Fruit fly (Drosophila melanogaster): ENCODE measurements around the gene Cow.
A peak's percentile ranks its signal among the peaks of the same experiment; 100 is the strongest.

DNA sequence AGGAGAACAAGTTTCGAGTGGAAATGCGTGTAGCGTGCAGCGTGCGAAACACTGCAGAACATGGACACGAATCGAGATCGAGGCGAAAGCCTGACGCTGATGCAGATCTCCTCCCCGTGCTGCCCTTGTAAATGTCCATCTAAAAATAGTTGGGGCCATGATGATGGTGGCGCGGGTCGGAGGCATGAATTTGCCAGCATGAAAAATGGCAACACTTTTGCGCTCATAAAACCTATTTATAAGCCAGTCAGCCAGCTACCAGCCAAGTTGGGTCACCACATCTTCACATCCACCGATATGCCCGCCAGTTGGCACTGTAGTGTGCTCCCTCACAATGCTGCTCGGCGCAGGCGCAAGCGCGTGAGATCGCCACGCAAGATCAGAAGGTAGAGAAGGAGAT lies 35.9 kb upstream of the Cow start:
- TF ChIP-seq OdsH (GFP tag; optimal IDR thresholded peaks at IDR 0.05) = peak; percentile 54
- TF ChIP-seq CG6276 (GFP tag; optimal IDR thresholded peaks at IDR 0.05) = peak; percentile 5
- TF ChIP-seq Gug (GFP tag; IDR thresholded peaks at IDR 0.05) = no peak
- TF ChIP-seq CG11294 (GFP tag; IDR thresholded peaks at IDR 0.05) = no peak
- peak; percentile 66 for TF ChIP-seq CG8319 (GFP tag; optimal IDR thresholded peaks at IDR 0.05)
- TF ChIP-seq Sox14 (GFP tag; optimal IDR thresholded peaks at IDR 0.05) = peak; percentile 54
- TF ChIP-seq Ets96B (tag; optimal IDR thresholded peaks at IDR 0.05) = peak; percentile 56
- TF ChIP-seq Sox102F (GFP tag; optimal IDR thresholded peaks at IDR 0.05) = peak; percentile 73
- TF ChIP-seq CG6854 (GFP tag; optimal IDR thresholded peaks at IDR 0.05) = no peak
- peak; percentile 27 for TF ChIP-seq CG6808 (GFP tag; optimal IDR thresholded peaks at IDR 0.05)
- no peak for TF ChIP-seq net (GFP tag; optimal IDR thresholded peaks at IDR 0.05)
- TF ChIP-seq CG16779 (tag; optimal IDR thresholded peaks at IDR 0.05) = no peak

Data from whole organism, prepupa.